Worm (Caenorhabditis elegans) whole organism, early embryonic: ENCODE data around the gene sec-16A.2.

Source experiments
- B0310.2 ChIP-seq: sonication (generic microtip); optimal IDR thresholded peaks from 2 replicates; lab custom pipeline; 2016; ENCODE audit warnings: mild to moderate bottlenecking, missing genetic modification characterization, missing compliant biosample characterization
- F13C5.2 ChIP-seq: sonication (generic microtip); optimal IDR thresholded peaks from 2 replicates; lab custom pipeline; 2017; ENCODE audit warnings: mild to moderate bottlenecking, missing genetic modification characterization, inconsistent platforms, missing compliant biosample characterization
- aly-1 ChIP-seq: sonication (generic microtip); optimal IDR thresholded peaks from 2 replicates; lab custom pipeline; 2016; ENCODE audit warnings: missing genetic modification characterization, missing compliant biosample characterization
- ama-1 ChIP-seq: fragments of 150-350 bp; optimal IDR thresholded peaks from 2 replicates; lab custom pipeline; 2014
- ceh-13 ChIP-seq: fragments of 200-800 bp; sonication (Bioruptor generic); optimal IDR thresholded peaks from 2 replicates; lab custom pipeline; 2018; ENCODE audit warnings: mild to moderate bottlenecking, missing genetic modification characterization, missing compliant biosample characterization
- ceh-36 ChIP-seq: sonication (generic microtip); optimal IDR thresholded peaks from 2 replicates; lab custom pipeline; 2016; ENCODE audit warnings: missing genetic modification characterization, inconsistent platforms, missing compliant biosample characterization
- ets-7 ChIP-seq: sonication (generic microtip); optimal IDR thresholded peaks from 2 replicates; lab custom pipeline; 2016; ENCODE audit warnings: missing genotype, missing genetic modification characterization, missing compliant biosample characterization
- flt-1 ChIP-seq: fragments of 200-800 bp; sonication (Bioruptor generic); IDR thresholded peaks from 2 replicates; pipeline ENCODE4 v1.3.6; 2022; ENCODE audit warnings: missing genetic modification characterization, missing compliant biosample characterization
- hmbx-1 ChIP-seq: sonication (generic microtip); optimal IDR thresholded peaks from 2 replicates; lab custom pipeline; 2016; ENCODE audit warnings: mild to moderate bottlenecking, missing genetic modification characterization, missing compliant biosample characterization
- hmg-4 ChIP-seq: fragments of 200-800 bp; sonication (Bioruptor generic); optimal IDR thresholded peaks from 2 replicates; lab custom pipeline; 2018; ENCODE audit warnings: mild to moderate bottlenecking, missing genetic modification characterization, missing compliant biosample characterization
- hnd-1 ChIP-seq: sonication (generic microtip); optimal IDR thresholded peaks from 2 replicates; lab custom pipeline; 2016; ENCODE audit warnings: missing genetic modification characterization, missing compliant biosample characterization
- pes-1 ChIP-seq: fragments of 200-800 bp; sonication (Bioruptor generic); IDR thresholded peaks from 2 replicates; pipeline ENCODE4 v1.3.6; 2022; ENCODE audit warnings: missing genetic modification reagents, missing genetic modification characterization, missing compliant biosample characterization
- scrt-1 ChIP-seq: fragments of 200-800 bp; sonication (Bioruptor generic); IDR thresholded peaks from 2 replicates; pipeline ENCODE4 v1.3.6; 2022; ENCODE audit warnings: missing genetic modification characterization, missing compliant biosample characterization
- sea-1 ChIP-seq: fragments of 200-800 bp; sonication (Bioruptor generic); conservative IDR thresholded peaks from 2 replicates; pipeline ENCODE4 v1.3.6; 2022; ENCODE audit warnings: missing genetic modification characterization, missing compliant biosample characterization
- tbx-11 ChIP-seq: fragments of 200-800 bp; sonication (Bioruptor generic); IDR thresholded peaks from 2 replicates; pipeline ENCODE4 v1.3.6; 2022; ENCODE audit warnings: missing genetic modification characterization, missing compliant biosample characterization
- tbx-37 ChIP-seq: fragments of 200-800 bp; sonication (Bioruptor generic); conservative IDR thresholded peaks from 2 replicates; pipeline ENCODE4 v1.3.6; 2022; ENCODE audit warnings: missing genetic modification reagents, missing genetic modification characterization, missing compliant biosample characterization
- tra-4 ChIP-seq: sonication (generic microtip); optimal IDR thresholded peaks from 2 replicates; lab custom pipeline; 2017; ENCODE audit warnings: missing genetic modification characterization, missing compliant biosample characterization

sec-16A.2 gene

ce11 chrX:8257687-8258086 lies 29.4 kb upstream of the sec-16A.2 start:
- no peak for TF ChIP-seq tbx-37 (GFP tag; lab: Robert Waterston, UW)
- TF ChIP-seq hmbx-1 (tag; lab: Kevin White, UChicago), result no peak
- no peak for TF ChIP-seq F13C5.2 (tag; lab: Kevin White, UChicago)
- TF ChIP-seq sea-1 (GFP tag; lab: Robert Waterston, UW), result no peak
- no peak for TF ChIP-seq ets-7
- no peak for TF ChIP-seq tra-4 (tag; lab: Kevin White, UChicago)
- TF ChIP-seq tbx-11 (GFP tag; lab: Robert Waterston, UW), result no peak
- TF ChIP-seq hnd-1, result no peak
- no peak for TF ChIP-seq ama-1
- TF ChIP-seq aly-1, result no peak
- TF ChIP-seq flt-1 (GFP tag; lab: Robert Waterston, UW), result no peak
- no peak for TF ChIP-seq hmg-4 (GFP tag; lab: Kevin White, UChicago)
- no peak for TF ChIP-seq B0310.2 (tag; lab: Kevin White, UChicago)
- no peak for TF ChIP-seq ceh-13
- no peak for TF ChIP-seq ceh-36 (tag; lab: Kevin White, UChicago)
- TF ChIP-seq pes-1 (GFP tag; lab: Robert Waterston, UW), result no peak
- TF ChIP-seq scrt-1 (GFP tag; lab: Robert Waterston, UW), result no peak

- TF ChIP-seq ets-7 (no peak), scrt-1 (GFP tag; lab: Robert Waterston, UW) (no peak), B0310.2 (tag; lab: Kevin White, UChicago) (no peak), tbx-11 (GFP tag; lab: Robert Waterston, UW) (no peak), tra-4 (tag; lab: Kevin White, UChicago) (no peak), pes-1 (GFP tag; lab: Robert Waterston, UW) (no peak), ceh-13 (no peak), hnd-1 (no peak), hmg-4 (GFP tag; lab: Kevin White, UChicago) (no peak), aly-1 (no peak), flt-1 (GFP tag; lab: Robert Waterston, UW) (no peak), tbx-37 (GFP tag; lab: Robert Waterston, UW) (no peak), sea-1 (GFP tag; lab: Robert Waterston, UW) (no peak)
These were observed 25.8 kb upstream of the sec-16A.2 start, which contains the start of gene M60.7 for ce11 chrX:8261125-8261684. TSS of gene M60.7 (minus strand) at chrX:8261175.

ce11 chrX:8262734-8263133 lies 24.3 kb upstream of the sec-16A.2 start:
- TF ChIP-seq hnd-1 (no peak), tbx-11 (GFP tag; lab: Robert Waterston, UW) (no peak), pes-1 (GFP tag; lab: Robert Waterston, UW) (no peak), hmbx-1 (tag; lab: Kevin White, UChicago) (no peak), tbx-37 (GFP tag; lab: Robert Waterston, UW) (no peak), flt-1 (GFP tag; lab: Robert Waterston, UW) (no peak)

ce11 chrX:8268083-8268482 lies 19.0 kb upstream of the sec-16A.2 start:
- TF ChIP-seq ceh-36 (tag; lab: Kevin White, UChicago) (no peak), hmg-4 (GFP tag; lab: Kevin White, UChicago) (no peak), B0310.2 (tag; lab: Kevin White, UChicago) (no peak), ceh-13 (no peak), tbx-11 (GFP tag; lab: Robert Waterston, UW) (no peak), ets-7 (no peak), hnd-1 (no peak), tbx-37 (GFP tag; lab: Robert Waterston, UW) (no peak), F13C5.2 (tag; lab: Kevin White, UChicago) (no peak)

- TF ChIP-seq ets-7, result no peak
- TF ChIP-seq F13C5.2 (tag; lab: Kevin White, UChicago), result no peak
- TF ChIP-seq scrt-1 (GFP tag; lab: Robert Waterston, UW), result no peak
- TF ChIP-seq hmg-4 (GFP tag; lab: Kevin White, UChicago), result no peak
- no peak for TF ChIP-seq hmbx-1 (tag; lab: Kevin White, UChicago)
- no peak for TF ChIP-seq aly-1
- no peak for TF ChIP-seq ceh-36 (tag; lab: Kevin White, UChicago)
- TF ChIP-seq tbx-11 (GFP tag; lab: Robert Waterston, UW), result no peak
- TF ChIP-seq flt-1 (GFP tag; lab: Robert Waterston, UW), result no peak
- no peak for TF ChIP-seq ama-1
- no peak for TF ChIP-seq tbx-37 (GFP tag; lab: Robert Waterston, UW)
- TF ChIP-seq hnd-1, result no peak
- no peak for TF ChIP-seq pes-1 (GFP tag; lab: Robert Waterston, UW)
- TF ChIP-seq ceh-13, result no peak
- TF ChIP-seq tra-4 (tag; lab: Kevin White, UChicago), result no peak
- TF ChIP-seq sea-1 (GFP tag; lab: Robert Waterston, UW), result no peak
- TF ChIP-seq B0310.2 (tag; lab: Kevin White, UChicago), result no peak
These were observed 16.0 kb upstream of the sec-16A.2 start, which contains the start of gene cutl-29 for ce11 chrX:8270971-8271553. TSS of gene cutl-29 (minus strand) at chrX:8271021.

ce11 chrX:8273496-8273895 lies 13.6 kb upstream of the sec-16A.2 start:
- TF ChIP-seq ets-7 (no peak), hmg-4 (GFP tag; lab: Kevin White, UChicago) (no peak), aly-1 (peak; percentile 5)

ce11 chrX:8274869-8275268 lies 12.2 kb upstream of the sec-16A.2 start, which contains the start of gene ksr-1:
TSS of gene ksr-1 (plus strand) at chrX:8275169.
- TF ChIP-seq flt-1 (GFP tag; lab: Robert Waterston, UW), result no peak
- TF ChIP-seq hmg-4 (GFP tag; lab: Kevin White, UChicago), result no peak
- TF ChIP-seq pes-1 (GFP tag; lab: Robert Waterston, UW), result no peak
- TF ChIP-seq ama-1, result no peak
- TF ChIP-seq tbx-11 (GFP tag; lab: Robert Waterston, UW), result no peak
- TF ChIP-seq hmbx-1 (tag; lab: Kevin White, UChicago), result no peak
- TF ChIP-seq hnd-1, result no peak
- no peak for TF ChIP-seq scrt-1 (GFP tag; lab: Robert Waterston, UW)
- no peak for TF ChIP-seq ets-7
